Fruit fly (Drosophila melanogaster): ENCODE results near the gene CG33169.

DNA sequence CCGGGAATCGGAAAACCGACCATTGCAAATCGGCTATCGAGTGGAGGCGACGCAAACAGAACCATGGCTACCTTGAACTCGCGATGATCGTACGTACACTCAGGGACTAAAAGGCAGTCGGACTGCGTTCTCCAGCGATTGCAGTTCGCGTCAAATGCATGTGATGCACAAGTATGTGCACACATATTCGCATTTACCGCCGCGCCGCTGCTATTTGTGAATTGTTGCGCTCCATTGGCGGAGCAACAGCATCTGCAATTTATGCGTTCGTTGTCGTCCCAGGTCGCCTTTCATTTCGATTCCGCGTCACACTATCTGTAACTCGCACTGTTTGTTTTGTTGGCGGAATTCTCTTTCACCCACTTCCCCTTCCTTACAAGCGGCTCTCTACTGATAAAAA is 43.5 kb upstream of the CG33169 start:
- TF ChIP-seq usp (GFP tag; optimal IDR thresholded peaks at IDR 0.05), result no peak
- no peak for TF ChIP-seq EcR (GFP tag; optimal IDR thresholded peaks at IDR 0.05)
- no peak for TF ChIP-seq psq (optimal IDR thresholded peaks at IDR 0.05)
- no peak for TF ChIP-seq Dll (optimal IDR thresholded peaks at IDR 0.05)
- TF ChIP-seq pan (optimal IDR thresholded peaks at IDR 0.05), result no peak
